Worm (Caenorhabditis elegans): ENCODE data around the gene C06E8.5.

The C06E8.5 gene

ce11 chrIII:6992496-6992895, 12.8 kb downstream of the C06E8.5 start:
- TF ChIP-seq nfya-1 (tag; optimal IDR thresholded peaks at IDR 0.05) (no peak), ceh-22 (tag; optimal IDR thresholded peaks at IDR 0.05) (no peak), dve-1 (tag; optimal IDR thresholded peaks at IDR 0.05) (no peak), unc-42 (tag; optimal IDR thresholded peaks at IDR 0.05) (no peak), eyg-1 (tag; optimal IDR thresholded peaks at IDR 0.05) (no peak), ref-2 (tag; optimal IDR thresholded peaks at IDR 0.05) (no peak), fax-1 (tag; optimal IDR thresholded peaks at IDR 0.05) (no peak), hlh-8 (tag; optimal IDR thresholded peaks at IDR 0.05) (no peak), tbx-7 (tag; optimal IDR thresholded peaks at IDR 0.05) (no peak), ceh-48 (tag; optimal IDR thresholded peaks at IDR 0.05) (no peak), madf-2 (tag; optimal IDR thresholded peaks at IDR 0.05) (no peak), pha-2 (tag; optimal IDR thresholded peaks at IDR 0.05) (no peak), unc-3 (GFP tag; conservative IDR thresholded peaks at IDR 0.05) (no peak), unc-3 (tag; optimal IDR thresholded peaks at IDR 0.05) (no peak), ttx-3 (tag; optimal IDR thresholded peaks at IDR 0.05) (no peak), sox-4 (tag; optimal IDR thresholded peaks at IDR 0.05) (no peak), ceh-24 (tag; optimal IDR thresholded peaks at IDR 0.05) (no peak), odd-2 (tag; optimal IDR thresholded peaks at IDR 0.05) (no peak)

ce11 chrIII:6991465-6991864, 13.8 kb downstream of the C06E8.5 start:
- TF ChIP-seq pha-2 (tag; optimal IDR thresholded peaks at IDR 0.05) (no peak), ceh-30 (tag; optimal IDR thresholded peaks at IDR 0.05) (no peak), elt-2 (tag; optimal IDR thresholded peaks at IDR 0.05) (peak; percentile 30), ama-1 (optimal IDR thresholded peaks at IDR 0.05) (no peak), che-1 (tag; optimal IDR thresholded peaks at IDR 0.05) (no peak)

ce11 chrIII:6989900-6990299, 15.3 kb downstream of the C06E8.5 start, which contains the start of gene prk-1:
prk-1 (plus strand) TSS chrIII:6990168.
- no peak for TF ChIP-seq sox-2 (GFP tag; IDR thresholded peaks at IDR 0.05)
- no peak for TF ChIP-seq F13H6.1 (tag; optimal IDR thresholded peaks at IDR 0.05)
- no peak for TF ChIP-seq ceh-19 (GFP tag; optimal IDR thresholded peaks at IDR 0.05)
- TF ChIP-seq gmeb-2 (tag; optimal IDR thresholded peaks at IDR 0.05): no peak
- no peak for TF ChIP-seq unc-55 (GFP tag; optimal IDR thresholded peaks at IDR 0.05)
- no peak for TF ChIP-seq nhr-11 (tag; optimal IDR thresholded peaks at IDR 0.05)
- no peak for TF ChIP-seq lin-11 (tag; optimal IDR thresholded peaks at IDR 0.05)
- no peak for TF ChIP-seq K02D7.2 (tag; optimal IDR thresholded peaks at IDR 0.05)

ce11 chrIII:6989201-6989600, 16.0 kb downstream of the C06E8.5 start:
- TF ChIP-seq eyg-1 (tag; optimal IDR thresholded peaks at IDR 0.05) (no peak), sdc-2 (tag; optimal IDR thresholded peaks at IDR 0.05) (no peak), Y22D7AL.16 (tag; optimal IDR thresholded peaks at IDR 0.05) (no peak), che-1 (tag; optimal IDR thresholded peaks at IDR 0.05) (no peak), nhr-232 (tag; optimal IDR thresholded peaks at IDR 0.05) (no peak), fkh-6 (tag; optimal IDR thresholded peaks at IDR 0.05) (no peak), tbx-2 (tag; optimal IDR thresholded peaks at IDR 0.05) (no peak), tbx-7 (tag; optimal IDR thresholded peaks at IDR 0.05) (no peak), odd-2 (tag; optimal IDR thresholded peaks at IDR 0.05) (no peak), ceh-14 (tag; optimal IDR thresholded peaks at IDR 0.05) (no peak), T23F11.4 (GFP tag; optimal IDR thresholded peaks at IDR 0.05) (no peak), K09A11.1 (tag; optimal IDR thresholded peaks at IDR 0.05; ENCODE audit: insufficient read depth) (no peak), unc-86 (tag; optimal IDR thresholded peaks at IDR 0.05) (no peak), ets-4 (tag; optimal IDR thresholded peaks at IDR 0.05) (no peak), pha-4 (tag; optimal IDR thresholded peaks at IDR 0.05) (no peak)

Measured in whole organism, late embryonic.